Worm (Caenorhabditis elegans) whole organism, L2 larva: ENCODE data around the gene F29B9.8.
A peak's percentile ranks its signal among the peaks of the same experiment; 100 is the strongest.

Experiments used
- C34F6.9 ChIP-seq: fragments of 150-350 bp; optimal IDR thresholded peaks from 2 replicates; lab custom pipeline; 2014; ENCODE audit warnings: missing biosample characterization, missing genetic modification characterization
- F13H6.1 ChIP-seq: sonication (generic microtip); optimal IDR thresholded peaks from 2 replicates; lab custom pipeline; 2016; ENCODE audit warnings: missing genetic modification characterization, missing compliant biosample characterization
- R02D3.7 ChIP-seq: fragments of 150-350 bp; optimal IDR thresholded peaks from 2 replicates; lab custom pipeline; 2014; ENCODE audit warnings: missing biosample characterization, missing genetic modification characterization
- Y55F3AM.14 ChIP-seq: fragments of 200-800 bp; sonication (Bioruptor generic); optimal IDR thresholded peaks from 2 replicates; lab custom pipeline; 2018; ENCODE audit warnings: mild to moderate bottlenecking, missing genetic modification characterization, missing compliant biosample characterization
- ZK546.5 ChIP-seq: sonication (generic microtip); optimal IDR thresholded peaks from 2 replicates; lab custom pipeline; 2017; ENCODE audit warnings: missing biosample characterization, missing genetic modification characterization
- blmp-1 ChIP-seq: sonication (generic microtip); optimal IDR thresholded peaks from 2 replicates; lab custom pipeline; 2017; ENCODE audit warnings: missing genetic modification characterization, mild to moderate bottlenecking, missing compliant biosample characterization, antibody characterized with exemption, moderate library complexity; ENCODE audit not compliant: insufficient read depth
- ceh-16 ChIP-seq: fragments of 150-350 bp; optimal IDR thresholded peaks from 2 replicates; lab custom pipeline; 2014; ENCODE audit warnings: missing biosample characterization, missing genetic modification characterization
- ceh-82 ChIP-seq: fragments of 150-350 bp; optimal IDR thresholded peaks from 2 replicates; lab custom pipeline; 2014; ENCODE audit warnings: missing biosample characterization, missing genetic modification characterization
- egl-27 ChIP-seq: sonication (generic microtip); optimal IDR thresholded peaks from 3 replicates; lab custom pipeline; 2017; ENCODE audit warnings: missing biosample characterization, missing genetic modification reagents, missing genetic modification characterization
- elt-3 ChIP-seq: sonication (generic microtip); optimal IDR thresholded peaks from 2 replicates; lab custom pipeline; 2017; ENCODE audit warnings: missing biosample characterization, missing genetic modification characterization
- fos-1 ChIP-seq: fragments of 150-350 bp; optimal IDR thresholded peaks from 2 replicates; lab custom pipeline; 2014; ENCODE audit warnings: missing biosample characterization, missing genetic modification characterization
- lin-11 ChIP-seq: fragments of 150-350 bp; sonication (generic microtip); optimal IDR thresholded peaks from 2 replicates; lab custom pipeline; 2014; ENCODE audit warnings: missing biosample characterization, missing genetic modification characterization, inconsistent platforms, mixed read lengths
- lin-13 ChIP-seq: fragments of 150-350 bp; optimal IDR thresholded peaks from 2 replicates; lab custom pipeline; 2014; ENCODE audit warnings: missing biosample characterization, missing genetic modification reagents, missing genetic modification characterization
- lsy-2 ChIP-seq, 2 experiments: fragments of 150-350 bp in 1 of 2; sonication (generic microtip) in 1 of 2; optimal IDR thresholded peaks; 2 replicates each; lab custom pipeline; 2014 to 2017; ENCODE audit warnings: missing biosample characterization in 2 of 2, missing genetic modification characterization in 2 of 2
- mdl-1 ChIP-seq, 2 experiments: fragments of 150-350 bp in 1 of 2; sonication (generic microtip) in 1 of 2; optimal IDR thresholded peaks; 2 replicates each; lab custom pipeline; 2017; ENCODE audit warnings: missing biosample characterization in 2 of 2, missing genetic modification characterization in 2 of 2
- nhr-10 ChIP-seq: sonication (generic microtip); optimal IDR thresholded peaks from 2 replicates; lab custom pipeline; 2017; ENCODE audit warnings: missing biosample characterization, missing genetic modification characterization
- nhr-11 ChIP-seq: fragments of 150-350 bp; optimal IDR thresholded peaks from 2 replicates; lab custom pipeline; 2014; ENCODE audit warnings: missing biosample characterization, missing genetic modification characterization
- nhr-12 ChIP-seq: fragments of 150-350 bp; optimal IDR thresholded peaks from 2 replicates; lab custom pipeline; 2014; ENCODE audit warnings: missing biosample characterization, missing genetic modification characterization
- nhr-129 ChIP-seq: fragments of 150-350 bp; optimal IDR thresholded peaks from 2 replicates; lab custom pipeline; 2014; ENCODE audit warnings: missing biosample characterization, missing genetic modification characterization
- nhr-21 ChIP-seq: fragments of 150-350 bp; optimal IDR thresholded peaks from 2 replicates; lab custom pipeline; 2014; ENCODE audit warnings: missing biosample characterization, missing genetic modification characterization
- nhr-23 ChIP-seq: fragments of 150-350 bp; optimal IDR thresholded peaks from 2 replicates; lab custom pipeline; 2014; ENCODE audit warnings: missing biosample characterization, missing genetic modification reagents, missing genetic modification characterization
- nhr-237 ChIP-seq: fragments of 150-350 bp; optimal IDR thresholded peaks from 2 replicates; lab custom pipeline; 2014; ENCODE audit warnings: missing biosample characterization, missing genetic modification characterization
- nhr-25 ChIP-seq: fragments of 150-350 bp; sonication (generic microtip); optimal IDR thresholded peaks from 3 replicates; lab custom pipeline; 2014; ENCODE audit warnings: missing biosample characterization, missing genetic modification characterization
- nhr-6 ChIP-seq: fragments of 150-350 bp; optimal IDR thresholded peaks from 2 replicates; lab custom pipeline; 2014; ENCODE audit warnings: missing biosample characterization, missing genetic modification characterization
- nhr-77 ChIP-seq: fragments of 150-350 bp; optimal IDR thresholded peaks from 2 replicates; lab custom pipeline; 2014; ENCODE audit warnings: missing biosample characterization, missing genetic modification characterization
- peb-1 ChIP-seq: fragments of 150-350 bp; optimal IDR thresholded peaks from 2 replicates; lab custom pipeline; 2014; ENCODE audit warnings: missing biosample characterization, missing genetic modification characterization
- skn-1 ChIP-seq: sonication (generic microtip); optimal IDR thresholded peaks from 2 replicates; lab custom pipeline; 2017; ENCODE audit warnings: missing biosample characterization, missing genetic modification characterization
- sma-3 ChIP-seq: sonication (generic microtip); optimal IDR thresholded peaks from 2 replicates; lab custom pipeline; 2016; ENCODE audit warnings: missing genetic modification reagents, missing genetic modification characterization, missing compliant biosample characterization
- sma-9 ChIP-seq, 2 experiments: fragments of 150-350 bp in 1 of 2; sonication (generic microtip) in 1 of 2; optimal IDR thresholded peaks; 2 replicates each; lab custom pipeline; 2014 to 2016; ENCODE audit warnings: missing genetic modification characterization in 2 of 2, mild to moderate bottlenecking in 1 of 2, missing biosample characterization in 1 of 2, missing compliant biosample characterization in 1 of 2, missing genetic modification reagents in 1 of 2, moderate library complexity in 1 of 2
- snpc-4 ChIP-seq: fragments of 150-350 bp; optimal IDR thresholded peaks from 2 replicates; lab custom pipeline; 2014; ENCODE audit warnings: missing biosample characterization, missing genetic modification characterization
- unc-55 ChIP-seq: fragments of 150-350 bp; sonication (generic microtip); optimal IDR thresholded peaks from 3 replicates; lab custom pipeline; 2014; ENCODE audit warnings: missing biosample characterization, missing genetic modification reagents, missing genetic modification characterization
- zag-1 ChIP-seq: fragments of 150-350 bp; optimal IDR thresholded peaks from 2 replicates; lab custom pipeline; 2014; ENCODE audit warnings: missing biosample characterization, missing genetic modification characterization
- ztf-1 ChIP-seq: fragments of 200-800 bp; sonication (Bioruptor generic); conservative IDR thresholded peaks from 2 replicates; pipeline ENCODE4 v1.3.6; 2022; ENCODE audit warnings: missing genetic modification characterization, missing compliant biosample characterization
- ztf-4 ChIP-seq: fragments of 150-350 bp; optimal IDR thresholded peaks from 2 replicates; lab custom pipeline; 2014; ENCODE audit warnings: missing biosample characterization, missing genetic modification characterization

Gene F29B9.8

DNA sequence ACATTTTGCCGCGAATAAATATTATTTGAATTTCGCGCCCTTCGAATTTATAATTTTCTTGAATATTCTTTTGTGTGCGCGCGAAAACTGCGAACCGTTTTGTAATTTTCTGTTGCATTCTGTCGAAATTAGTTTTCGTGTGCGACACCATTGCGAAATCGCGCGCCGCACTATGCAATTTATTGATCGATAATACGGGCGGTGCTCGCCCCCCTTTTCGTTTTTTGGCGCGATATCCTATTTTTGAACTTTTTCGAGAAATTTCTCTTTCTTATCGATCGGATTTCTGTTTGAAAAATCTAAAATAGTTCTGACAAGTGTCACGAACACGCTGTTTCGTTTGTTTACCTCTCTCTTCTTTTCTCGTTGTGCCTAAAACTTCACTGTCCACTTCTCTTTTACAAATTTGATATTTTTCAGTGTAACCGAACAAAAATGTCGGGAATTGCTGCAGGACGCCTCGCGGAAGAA is 3.2 kb downstream of the F29B9.8 start, which contains the start of gene ubc-9 (continued):
- TF ChIP-seq skn-1 (tag; lab: Kevin White, UChicago) (peak; percentile 41), nhr-21 (peak; percentile 57), ZK546.5 (no peak), nhr-12 (tag; lab: Kevin White, UChicago) (no peak), Y55F3AM.14 (GFP tag; lab: Kevin White, UChicago) (no peak)
- TF ChIP-seq, all 48 proteins: peak for 19

DNA sequence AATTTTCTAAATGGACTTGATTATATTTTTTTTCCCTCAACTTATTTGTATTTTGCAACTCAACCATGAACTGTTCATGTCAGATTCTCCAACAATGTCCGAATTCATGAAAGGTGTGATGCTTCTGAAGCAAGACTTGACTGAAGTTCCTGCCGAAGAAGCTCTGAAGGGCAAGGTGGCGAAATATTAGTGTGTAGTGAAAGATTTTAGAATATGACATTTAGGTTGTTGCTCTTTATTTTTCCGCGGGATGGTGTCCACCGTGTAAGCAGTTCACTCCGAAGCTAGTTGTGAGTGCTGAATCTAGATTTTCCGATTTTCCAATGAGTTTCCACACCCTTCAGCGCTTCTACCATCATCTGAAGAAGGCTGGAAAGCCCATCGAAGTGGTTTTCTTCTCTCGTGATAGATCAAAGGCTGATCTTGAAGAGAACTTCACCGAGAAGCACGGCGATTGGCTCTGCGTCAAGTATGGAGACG is 4.9 kb downstream of the F29B9.8 start, which contains the start of gene F29B9.5:
Gene F29B9.5, plus strand, starts transcription at position 51 of the 480 bp plus-strand sequence.
- no peak for TF ChIP-seq nhr-77 (tag; lab: Kevin White, UChicago)
- TF ChIP-seq zag-1: no peak
- TF ChIP-seq ztf-4: no peak
- TF ChIP-seq F13H6.1 (tag; lab: Kevin White, UChicago): no peak
- TF ChIP-seq nhr-23 (tag; lab: Kevin White, UChicago): no peak
- no peak for TF ChIP-seq blmp-1 (tag; lab: Kevin White, UChicago)
- no peak for TF ChIP-seq nhr-237 (tag; lab: Kevin White, UChicago)
- no peak for TF ChIP-seq sma-3 (GFP tag; lab: Kevin White, UChicago)

DNA sequence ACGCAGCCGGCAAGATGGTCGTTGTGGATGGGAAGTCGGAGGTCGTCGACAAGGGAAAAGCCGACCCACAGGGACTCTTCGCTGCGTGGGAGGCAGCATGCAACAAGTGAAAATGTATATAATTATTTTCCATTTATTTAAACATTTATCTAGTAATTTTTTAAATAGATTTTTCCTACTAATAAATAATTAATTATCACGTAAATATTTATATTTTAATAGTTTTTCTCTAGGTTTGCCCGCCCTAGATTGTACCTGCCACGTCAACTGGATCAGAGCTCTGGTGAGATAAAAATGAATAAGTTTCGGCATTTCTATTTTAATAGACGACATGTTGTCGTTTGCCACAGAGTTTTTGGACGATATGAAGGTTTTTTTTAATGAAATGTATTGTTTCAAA is 5.5 kb downstream of the F29B9.8 start, which contains the start of gene psr-1:
Gene psr-1, plus strand, starts transcription at position 301 of the 400 bp plus-strand sequence.
- TF ChIP-seq C34F6.9 (tag; lab: Kevin White, UChicago) (no peak), zag-1 (no peak), mdl-1 (tag; optimal IDR thresholded peaks at IDR 0.05; lab: Kevin White, UChicago) (no peak), lsy-2 (tag; optimal IDR thresholded peaks at IDR 0.05; lab: Kevin White, UChicago) (no peak), nhr-23 (tag; lab: Kevin White, UChicago) (no peak), ceh-82 (tag; lab: Kevin White, UChicago) (no peak), lin-11 (no peak), blmp-1 (tag; lab: Kevin White, UChicago) (no peak), R02D3.7 (no peak), nhr-237 (tag; lab: Kevin White, UChicago) (no peak), egl-27 (no peak), unc-55 (no peak), lin-13 (GFP tag; lab: Kevin White, UChicago) (no peak), ZK546.5 (no peak), nhr-6 (tag; lab: Kevin White, UChicago) (no peak), nhr-25 (tag; lab: Kevin White, UChicago) (no peak), nhr-12 (tag; lab: Kevin White, UChicago) (no peak), skn-1 (tag; lab: Kevin White, UChicago) (no peak), nhr-10 (tag; lab: Kevin White, UChicago) (no peak), ceh-16 (tag; lab: Kevin White, UChicago) (no peak)
- TF ChIP-seq, all 48 proteins: peak for 0

DNA sequence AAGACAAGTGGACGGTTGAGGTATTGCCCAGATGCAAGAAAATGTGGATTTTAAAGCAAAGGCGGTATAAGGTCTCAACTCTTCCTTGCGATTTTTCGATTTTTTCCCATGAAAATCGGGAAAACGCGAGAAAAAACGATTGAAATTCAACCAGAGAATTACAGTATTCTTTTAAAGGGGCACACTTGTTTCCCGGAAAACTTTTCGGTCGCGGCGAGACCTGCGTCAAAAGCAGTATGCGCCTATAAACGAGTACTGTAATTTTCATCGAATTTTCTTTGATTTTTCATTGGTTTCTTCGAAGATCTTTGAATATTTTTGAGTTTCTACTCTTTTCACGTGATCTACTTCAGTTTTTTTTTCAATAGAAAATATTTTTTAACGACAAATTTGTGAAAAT is 6.2 kb downstream of the F29B9.8 start:
- TF ChIP-seq lin-11 (no peak), mdl-1 (tag; optimal IDR thresholded peaks at IDR 0.05; lab: Kevin White, UChicago) (no peak), ZK546.5 (no peak), peb-1 (tag; lab: Kevin White, UChicago) (no peak), ztf-4 (no peak), nhr-11 (no peak), nhr-10 (tag; lab: Kevin White, UChicago) (no peak), ceh-82 (tag; lab: Kevin White, UChicago) (no peak), nhr-129 (tag; lab: Kevin White, UChicago) (no peak), elt-3 (no peak), sma-3 (GFP tag; lab: Kevin White, UChicago) (no peak), F13H6.1 (tag; lab: Kevin White, UChicago) (no peak)

DNA sequence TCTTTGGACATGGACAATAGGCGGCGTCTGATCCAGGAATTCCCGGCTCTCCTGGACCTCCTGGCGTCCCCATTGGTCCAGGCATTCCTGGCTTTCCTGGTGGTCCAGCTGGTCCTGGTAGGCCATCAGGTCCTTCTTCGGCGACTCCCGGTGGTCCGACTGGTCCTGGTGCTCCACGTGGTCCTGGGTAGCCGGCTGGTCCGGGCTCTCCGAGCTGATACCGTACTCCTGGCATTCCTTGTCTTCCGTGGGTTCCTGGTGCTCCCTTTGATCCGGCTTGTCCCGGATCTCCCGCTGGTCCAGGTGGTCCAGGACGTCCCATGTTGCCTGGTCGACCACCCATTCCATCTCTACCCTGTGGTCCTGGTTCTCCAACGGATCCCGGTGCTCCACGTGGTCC is 8.5 kb downstream of the F29B9.8 start:
- no peak for TF ChIP-seq egl-27
- no peak for TF ChIP-seq ceh-82 (tag; lab: Kevin White, UChicago)
- TF ChIP-seq zag-1: no peak
- no peak for TF ChIP-seq R02D3.7
- TF ChIP-seq fos-1: no peak
- no peak for TF ChIP-seq nhr-25 (tag; lab: Kevin White, UChicago)
- TF ChIP-seq ZK546.5: no peak
- no peak for TF ChIP-seq sma-9 (GFP tag; optimal IDR thresholded peaks at IDR 0.05; lab: Kevin White, UChicago)
- TF ChIP-seq sma-9 (tag; optimal IDR thresholded peaks at IDR 0.05; lab: Kevin White, UChicago): no peak
- no peak for TF ChIP-seq snpc-4 (tag; lab: Kevin White, UChicago)
- TF ChIP-seq nhr-129 (tag; lab: Kevin White, UChicago): no peak
- TF ChIP-seq ztf-1 (GFP tag; lab: Robert Waterston, UW): no peak
